Fruit fly (Drosophila melanogaster): Measurements from ENCODE around the gene CG44215.

Gene CG44215

DNA sequence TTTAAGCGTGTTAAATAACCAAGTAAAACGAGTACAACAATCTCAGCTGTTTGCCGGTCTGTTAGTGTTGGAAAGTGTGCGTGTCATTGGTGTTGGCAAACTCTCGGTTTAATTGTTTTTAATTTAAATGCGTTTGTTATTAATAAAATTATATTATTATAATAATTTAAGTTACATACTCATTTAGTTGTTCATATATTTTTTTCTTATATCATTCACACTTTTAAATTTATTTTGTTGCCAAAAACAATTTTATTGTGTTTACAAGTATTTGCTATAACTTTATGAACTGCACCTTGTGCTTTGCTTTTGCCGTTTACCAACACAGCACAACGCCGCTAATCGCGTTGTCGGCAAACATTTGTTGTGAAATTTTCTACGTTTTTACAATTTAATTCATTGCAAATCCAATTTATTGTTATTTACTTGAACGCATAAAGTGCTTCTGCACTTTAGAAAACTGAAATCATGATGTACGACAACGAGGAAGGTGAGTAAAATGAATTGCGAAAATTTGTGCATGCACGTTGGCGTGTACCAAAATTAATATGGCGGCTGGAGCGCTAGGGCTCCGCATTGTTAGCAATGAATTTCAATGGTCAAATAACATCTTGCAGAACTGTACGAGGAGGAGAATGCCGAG lies 28.6 kb downstream of the CG44215 start, which contains the start of the genes 140up and Polr2B (continued):
- TF ChIP-seq salr (GFP tag; optimal IDR thresholded peaks at IDR 0.05) (peak; percentile 49 to 87), CG3032 (tag; optimal IDR thresholded peaks at IDR 0.05) (peak; percentile 93), fd85E (GFP tag; optimal IDR thresholded peaks at IDR 0.05) (peak; percentile 59), Eip78C (GFP tag) (peak; percentile 96), Lpt (GFP tag; optimal IDR thresholded peaks at IDR 0.05) (peak; percentile 73), CG6792 (GFP tag; optimal IDR thresholded peaks at IDR 0.05) (peak; percentile 87), cyc (GFP tag; optimal IDR thresholded peaks at IDR 0.05) (peak; percentile 89), CG1621 (tag; optimal IDR thresholded peaks at IDR 0.05) (peak; percentile 51), CG11762 (GFP tag; optimal IDR thresholded peaks at IDR 0.05; ENCODE audit: insufficient read depth) (peak; percentile 87)

DNA sequence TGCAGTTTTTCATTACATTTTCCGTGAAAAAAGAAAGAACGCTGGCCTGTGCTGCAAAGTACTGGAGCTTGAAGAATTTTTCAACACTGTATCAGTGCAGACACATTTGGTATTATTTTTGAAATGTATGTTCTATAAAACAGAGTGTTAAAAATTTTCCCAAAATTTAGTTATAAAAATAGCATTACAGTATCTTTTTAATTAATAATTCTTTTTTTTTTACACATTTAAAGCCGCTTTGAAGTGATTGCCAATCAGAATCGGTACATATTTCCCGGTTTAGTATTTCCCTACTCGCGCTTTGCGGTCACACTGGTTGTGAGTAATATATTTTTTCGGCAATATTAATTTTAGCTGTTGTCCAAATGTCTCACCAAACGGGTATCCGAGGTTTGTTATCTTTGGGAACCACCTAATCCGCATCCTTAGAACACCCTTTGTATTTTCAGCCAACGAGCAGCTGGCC lies 31.9 kb downstream of the CG44215 start, which contains the start of the genes Abi and twf:
Abi (minus strand) TSS at position 74 of the 466 bp plus-strand sequence.
twf (plus strand) TSS at position 308 of the 466 bp plus-strand sequence.
- TF ChIP-seq CG8632 (GFP tag; optimal IDR thresholded peaks at IDR 0.05) (peak; percentile 45), Smox (GFP tag; optimal IDR thresholded peaks at IDR 0.05) (peak; percentile 64), dsx (GFP tag; optimal IDR thresholded peaks at IDR 0.05; ENCODE audit: poor library complexity, severe bottlenecking) (no peak), CG10669 (GFP tag; optimal IDR thresholded peaks at IDR 0.05) (no peak), ss (GFP tag; optimal IDR thresholded peaks at IDR 0.05) (no peak), Hr39 (GFP tag; optimal IDR thresholded peaks at IDR 0.05) (peak; percentile 55), CG11294 (GFP tag; IDR thresholded peaks at IDR 0.05) (no peak), Sox15 (GFP tag; optimal IDR thresholded peaks at IDR 0.05) (peak; percentile 46), CG6276 (GFP tag; optimal IDR thresholded peaks at IDR 0.05) (no peak), CG7368 (GFP tag; optimal IDR thresholded peaks at IDR 0.05) (peak; percentile 35), CG16779 (tag; optimal IDR thresholded peaks at IDR 0.05) (no peak), eg (GFP tag; IDR thresholded peaks at IDR 0.05) (peak; percentile 42; the same call in 2 of the 3 replicates), spab (GFP tag; optimal IDR thresholded peaks at IDR 0.05) (no peak), Lpt (GFP tag; optimal IDR thresholded peaks at IDR 0.05) (no peak), pdm3 (GFP tag; optimal IDR thresholded peaks at IDR 0.05) (peak; percentile 70), svp (GFP tag) (peak; percentile 73), CG32006 (GFP tag; optimal IDR thresholded peaks at IDR 0.05) (no peak), CG3032 (tag; optimal IDR thresholded peaks at IDR 0.05) (peak; percentile 48), Ets21C (GFP tag; optimal IDR thresholded peaks at IDR 0.05) (peak; percentile 39), dac (GFP tag; optimal IDR thresholded peaks at IDR 0.05) (no peak), vri (GFP tag; optimal IDR thresholded peaks at IDR 0.05) (peak; percentile 38), CG11762 (GFP tag; optimal IDR thresholded peaks at IDR 0.05; ENCODE audit: insufficient read depth) (peak; percentile 37), achi (GFP tag; optimal IDR thresholded peaks at IDR 0.05) (peak; percentile 63), CG11902 (GFP tag; optimal IDR thresholded peaks at IDR 0.05) (peak; percentile 41), Gug (GFP tag; IDR thresholded peaks at IDR 0.05) (no peak), Eip93F (GFP tag; optimal IDR thresholded peaks at IDR 0.05) (no peak), CG3919 (GFP tag; optimal IDR thresholded peaks at IDR 0.05) (peak; percentile 78), CG15336 (GFP tag; IDR thresholded peaks at IDR 0.05) (0 out of 2 replicates have a peak, but pooled peaks have one; percentile 30), fd85E (GFP tag; optimal IDR thresholded peaks at IDR 0.05) (no peak), CG6808 (GFP tag; optimal IDR thresholded peaks at IDR 0.05) (no peak), lz (GFP tag; optimal IDR thresholded peaks at IDR 0.05) (peak; percentile 70), topi (GFP tag; optimal IDR thresholded peaks at IDR 0.05) (peak; percentile 62), CG6854 (GFP tag; optimal IDR thresholded peaks at IDR 0.05) (no peak), Sox14 (GFP tag; optimal IDR thresholded peaks at IDR 0.05) (peak; percentile 74), salr (GFP tag; optimal IDR thresholded peaks at IDR 0.05) (no peak), Blimp-1 (GFP tag; optimal IDR thresholded peaks at IDR 0.05) (no peak), CG9139 (GFP tag; optimal IDR thresholded peaks at IDR 0.05) (no peak), Met (GFP tag; optimal IDR thresholded peaks at IDR 0.05) (no peak), CG4318 (GFP tag; optimal IDR thresholded peaks at IDR 0.05) (no peak), CG8319 (GFP tag; optimal IDR thresholded peaks at IDR 0.05) (peak; percentile 60), CG6792 (GFP tag; optimal IDR thresholded peaks at IDR 0.05) (peak; percentile 61), CG34406 (GFP tag; optimal IDR thresholded peaks at IDR 0.05) (peak; percentile 48), Hr4 (GFP tag; optimal IDR thresholded peaks at IDR 0.05) (no peak), CG6163 (GFP tag; IDR thresholded peaks at IDR 0.05) (peak; percentile 52; the same call in 1 of the 3 replicates), esn (GFP tag; optimal IDR thresholded peaks at IDR 0.05) (peak; percentile 77)

Measured in whole organism, prepupa.